Worm (Caenorhabditis elegans): ENCODE results near the gene F13A7.12.

F13A7.12 gene

DNA sequence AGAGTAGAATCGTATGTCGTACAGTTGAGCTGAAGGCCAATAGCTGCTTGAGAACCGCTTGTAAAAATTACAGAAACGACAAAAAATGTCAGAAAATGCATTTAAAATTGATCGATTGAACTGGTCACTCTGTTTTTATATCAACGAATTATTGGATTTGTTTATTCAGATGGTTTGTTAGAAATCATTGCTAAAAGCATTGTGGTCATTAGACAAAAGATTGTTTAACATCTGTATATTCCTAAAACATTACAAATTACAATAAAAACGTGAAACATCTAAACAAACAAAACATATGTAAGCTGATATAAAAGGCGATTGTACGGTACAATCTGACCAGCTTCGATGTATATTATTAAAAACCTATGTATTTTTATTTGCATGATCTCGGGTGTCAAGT lies 39.7 kb downstream of the F13A7.12 start, which contains the start of the genes F26D2.13 and F26D2.14:
Gene F26D2.13, minus strand, starts transcription at position 101 of the 400 bp plus-strand sequence.
Gene F26D2.14, plus strand, starts transcription at position 346 of the 400 bp plus-strand sequence.
- TF ChIP-seq pqm-1 (tag; optimal IDR thresholded peaks at IDR 0.05) = no peak
- no peak for TF ChIP-seq snpc-4 (tag; optimal IDR thresholded peaks at IDR 0.05)
- no peak for TF ChIP-seq swsn-7 (tag; optimal IDR thresholded peaks at IDR 0.05)
- no peak for TF ChIP-seq ceh-8 (GFP tag; optimal IDR thresholded peaks at IDR 0.05)
- TF ChIP-seq elt-3 (tag; optimal IDR thresholded peaks at IDR 0.05) = no peak
- TF ChIP-seq nhr-77 (tag; optimal IDR thresholded peaks at IDR 0.05) = no peak
- no peak for TF ChIP-seq snu-23 (GFP tag; optimal IDR thresholded peaks at IDR 0.05)
- no peak for TF ChIP-seq nhr-47 (tag; optimal IDR thresholded peaks at IDR 0.05)
- no peak for TF ChIP-seq isw-1 (GFP tag; IDR thresholded peaks at IDR 0.05)
- no peak for TF ChIP-seq ceh-88 (GFP tag; IDR thresholded peaks at IDR 0.05)

- no peak for TF ChIP-seq fkh-10 (GFP tag; optimal IDR thresholded peaks at IDR 0.05)
- no peak for TF ChIP-seq C34B4.2 (tag; optimal IDR thresholded peaks at IDR 0.05)
- no peak for TF ChIP-seq dsc-1 (tag; optimal IDR thresholded peaks at IDR 0.05)
- no peak for TF ChIP-seq lsy-2 (tag; optimal IDR thresholded peaks at IDR 0.05)
- TF ChIP-seq sup-37 (GFP tag; optimal IDR thresholded peaks at IDR 0.05) = no peak
- TF ChIP-seq tlp-1 (tag; optimal IDR thresholded peaks at IDR 0.05) = no peak
- no peak for TF ChIP-seq mef-2 (tag; optimal IDR thresholded peaks at IDR 0.05)
- TF ChIP-seq dpl-1 (GFP tag; optimal IDR thresholded peaks at IDR 0.05) = no peak
- no peak for TF ChIP-seq lin-35 (GFP tag; optimal IDR thresholded peaks at IDR 0.05)
- no peak for TF ChIP-seq lin-15B (tag; optimal IDR thresholded peaks at IDR 0.05)
These were observed 41.7 kb downstream of the F13A7.12 start, which contains the start of gene F26D2.15 for ce11 chrV:16437546-16437945. F26D2.15 (plus strand) TSS chrV:16437846.

ce11 chrV:16443626-16444025 lies 47.8 kb downstream of the F13A7.12 start, which contains the start of gene srh-141:
srh-141 (plus strand) TSS chrV:16443926.
- TF ChIP-seq blmp-1 (tag; optimal IDR thresholded peaks at IDR 0.05) = no peak
- TF ChIP-seq ces-1 (GFP tag; optimal IDR thresholded peaks at IDR 0.05) = no peak
- no peak for TF ChIP-seq elt-2 (tag; optimal IDR thresholded peaks at IDR 0.05)
- no peak for TF ChIP-seq nhr-90 (tag; optimal IDR thresholded peaks at IDR 0.05; ENCODE audit: poor library complexity)
- no peak for TF ChIP-seq nhr-85 (tag)
- TF ChIP-seq ets-5 (GFP tag; IDR thresholded peaks at IDR 0.05) = no peak
- TF ChIP-seq isw-1 (GFP tag; IDR thresholded peaks at IDR 0.05) = no peak
- no peak for TF ChIP-seq tbx-2 (tag; optimal IDR thresholded peaks at IDR 0.05)
- TF ChIP-seq nhr-20 (tag; optimal IDR thresholded peaks at IDR 0.05) = no peak
- no peak for TF ChIP-seq mdl-1 (tag; optimal IDR thresholded peaks at IDR 0.05)
- no peak for TF ChIP-seq sup-37 (GFP tag; optimal IDR thresholded peaks at IDR 0.05)
- no peak for TF ChIP-seq jun-1 (tag; optimal IDR thresholded peaks at IDR 0.05)

- TF ChIP-seq tlp-1 (tag; optimal IDR thresholded peaks at IDR 0.05) (no peak), egl-27 (tag; optimal IDR thresholded peaks at IDR 0.05) (no peak), efl-1 (optimal IDR thresholded peaks at IDR 0.05) (no peak), efl-1 (GFP tag; optimal IDR thresholded peaks at IDR 0.05 in 1 of 2) (no peak), dpl-1 (GFP tag; optimal IDR thresholded peaks at IDR 0.05) (no peak), fos-1 (tag; optimal IDR thresholded peaks at IDR 0.05) (no peak), nhr-28 (tag; optimal IDR thresholded peaks at IDR 0.05) (no peak), nhr-90 (tag; optimal IDR thresholded peaks at IDR 0.05; ENCODE audit: poor library complexity) (no peak), hpl-2 (GFP tag; optimal IDR thresholded peaks at IDR 0.05) (no peak), elt-3 (tag; optimal IDR thresholded peaks at IDR 0.05) (no peak)
These were observed 49.8 kb downstream of the F13A7.12 start, which contains the start of gene T08G3.6 for ce11 chrV:16445676-16446075. T08G3.6 (plus strand) TSS chrV:16445976.

DNA sequence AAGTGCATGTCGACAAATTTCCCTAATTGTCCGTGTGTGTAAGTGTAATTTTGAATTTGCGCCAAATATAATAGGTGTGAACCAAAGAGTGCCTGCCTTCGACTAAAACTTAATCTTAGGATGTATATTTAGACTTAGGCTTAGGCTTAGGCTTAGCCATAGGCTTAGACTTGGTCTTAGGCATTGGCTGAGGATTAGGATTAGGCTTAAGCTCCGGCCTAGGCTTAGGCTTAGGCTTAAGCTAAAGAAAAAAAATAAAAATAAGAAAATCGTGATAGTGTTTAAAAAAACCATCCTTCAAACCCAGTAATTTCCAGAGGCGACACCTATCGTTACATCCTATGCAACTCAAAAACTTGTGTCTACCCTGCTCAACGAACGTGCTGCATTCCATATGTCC lies 50.4 kb downstream of the F13A7.12 start:
- TF ChIP-seq nhr-47 (tag; optimal IDR thresholded peaks at IDR 0.05) (no peak), fkh-10 (GFP tag; optimal IDR thresholded peaks at IDR 0.05) (no peak), hlh-17 (GFP tag; optimal IDR thresholded peaks at IDR 0.05; ENCODE audit: borderline replicate concordance) (no peak), sox-4 (tag; optimal IDR thresholded peaks at IDR 0.05) (no peak), ceh-8 (GFP tag; optimal IDR thresholded peaks at IDR 0.05) (no peak), fkh-4 (tag; optimal IDR thresholded peaks at IDR 0.05; ENCODE audit: borderline replicate concordance) (no peak), mdl-1 (tag; optimal IDR thresholded peaks at IDR 0.05) (no peak), hlh-4 (tag; optimal IDR thresholded peaks at IDR 0.05) (no peak), C16A3.4 (tag; optimal IDR thresholded peaks at IDR 0.05) (no peak), elt-3 (tag; optimal IDR thresholded peaks at IDR 0.05) (no peak)

Data from whole organism, L1 larva.